Fruit fly (Drosophila melanogaster): ENCODE data around the gene mip130.

DNA sequence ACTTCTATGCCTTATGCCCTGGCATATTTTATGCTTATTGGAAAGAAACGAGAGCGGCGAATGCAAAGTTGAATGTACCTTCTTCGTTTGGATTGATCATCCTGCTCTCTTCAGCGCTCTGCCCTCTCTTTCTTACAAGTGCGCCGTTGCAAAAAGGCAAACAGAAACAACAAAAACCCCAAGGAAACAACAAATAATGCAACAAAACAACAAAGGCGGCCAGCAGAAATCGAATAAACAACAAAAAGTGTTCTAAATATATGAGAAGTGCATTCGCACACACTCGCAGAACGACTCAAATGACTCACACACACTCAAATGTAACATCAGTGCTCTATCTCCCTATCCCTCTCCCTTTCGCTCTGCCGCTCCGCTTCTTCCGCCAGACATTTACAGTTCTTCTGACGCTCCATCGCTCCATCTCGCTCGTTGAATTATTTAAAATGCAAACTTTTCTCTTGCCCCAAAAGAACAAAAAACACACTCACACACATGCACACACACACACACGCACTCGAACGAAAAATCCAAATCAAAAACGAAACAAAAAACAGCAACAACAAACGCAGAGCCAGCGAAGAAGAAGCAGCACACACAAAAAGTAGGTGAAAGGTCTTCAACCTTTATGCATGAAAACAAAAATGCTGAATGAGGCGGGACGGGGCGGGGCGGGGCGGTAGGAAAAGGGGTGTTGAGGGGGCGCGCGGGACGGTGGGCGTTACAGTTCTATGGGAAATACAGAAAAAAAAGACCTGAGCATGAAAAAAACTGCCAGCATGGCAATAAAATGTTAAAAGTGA lies 58.1 kb downstream of the mip130 start:
- TF ChIP-seq Myc (optimal IDR thresholded peaks at IDR 0.05) (no peak), Rel (GFP tag; optimal IDR thresholded peaks at IDR 0.05) (no peak), Rel (tag; optimal IDR thresholded peaks at IDR 0.05) (no peak), lola (GFP tag; optimal IDR thresholded peaks at IDR 0.05) (no peak), N (GFP tag; optimal IDR thresholded peaks at IDR 0.05) (no peak), psq (GFP tag; optimal IDR thresholded peaks at IDR 0.05) (no peak), tai (GFP tag; optimal IDR thresholded peaks at IDR 0.05) (no peak), OdsH (GFP tag; optimal IDR thresholded peaks at IDR 0.05) (no peak), Sp1 (GFP tag; optimal IDR thresholded peaks at IDR 0.05) (no peak), Hr83 (GFP tag; optimal IDR thresholded peaks at IDR 0.05; ENCODE audit: poor library complexity, severe bottlenecking) (no peak), h (GFP tag; optimal IDR thresholded peaks at IDR 0.05) (no peak), usp (GFP tag; optimal IDR thresholded peaks at IDR 0.05) (no peak)
